Worm (Caenorhabditis elegans) whole organism, midembryonic: ENCODE data around the gene C15H9.11.

Experiments used
- T22C8.4 ChIP-seq: fragments of 200-800 bp; sonication (Bioruptor generic); IDR thresholded peaks from 2 replicates; pipeline ENCODE4 v1.3.6; 2022; ENCODE audit warnings: missing genetic modification characterization, missing compliant biosample characterization
- cog-1 ChIP-seq: sonication (generic microtip); optimal IDR thresholded peaks from 2 replicates; lab custom pipeline; 2016; ENCODE audit warnings: missing genetic modification characterization, missing compliant biosample characterization
- flt-1 ChIP-seq: fragments of 200-800 bp; sonication (Bioruptor generic); IDR thresholded peaks from 2 replicates; pipeline ENCODE4 v1.3.6; 2022; ENCODE audit warnings: missing genetic modification characterization, missing compliant biosample characterization
- klf-2 ChIP-seq: fragments of 200-800 bp; sonication (Bioruptor generic); conservative IDR thresholded peaks from 2 replicates; pipeline ENCODE4 v1.3.6; 2022; ENCODE audit warnings: missing genetic modification reagents, missing genetic modification characterization, missing compliant biosample characterization
- med-1 ChIP-seq: sonication (generic microtip); optimal IDR thresholded peaks from 2 replicates; lab custom pipeline; 2017; ENCODE audit warnings: missing genetic modification characterization, mild to moderate bottlenecking, missing compliant biosample characterization, antibody characterized with exemption, missing genetic modification reagents; ENCODE audit not compliant: insufficient read depth
- ref-1 ChIP-seq: fragments of 200-800 bp; sonication (Bioruptor generic); conservative IDR thresholded peaks from 2 replicates; pipeline ENCODE4 v1.3.6; 2022; ENCODE audit warnings: missing genetic modification reagents, missing genetic modification characterization, missing compliant biosample characterization
- tab-1 ChIP-seq: fragments of 200-800 bp; sonication (Bioruptor generic); IDR thresholded peaks from 2 replicates; pipeline ENCODE4 v1.3.6; 2022; ENCODE audit warnings: missing genetic modification characterization, missing compliant biosample characterization
- ztf-23 ChIP-seq: fragments of 200-800 bp; sonication (Bioruptor generic); IDR thresholded peaks from 2 replicates; pipeline ENCODE4 v1.3.6; 2022; ENCODE audit warnings: missing genetic modification reagents, missing genetic modification characterization, missing compliant biosample characterization
- ztf-29 ChIP-seq: fragments of 200-800 bp; sonication (Bioruptor generic); IDR thresholded peaks from 2 replicates; pipeline ENCODE4 v1.3.6; 2022; ENCODE audit warnings: missing genetic modification reagents, missing genetic modification characterization, missing compliant biosample characterization

C15H9.11 gene

DNA sequence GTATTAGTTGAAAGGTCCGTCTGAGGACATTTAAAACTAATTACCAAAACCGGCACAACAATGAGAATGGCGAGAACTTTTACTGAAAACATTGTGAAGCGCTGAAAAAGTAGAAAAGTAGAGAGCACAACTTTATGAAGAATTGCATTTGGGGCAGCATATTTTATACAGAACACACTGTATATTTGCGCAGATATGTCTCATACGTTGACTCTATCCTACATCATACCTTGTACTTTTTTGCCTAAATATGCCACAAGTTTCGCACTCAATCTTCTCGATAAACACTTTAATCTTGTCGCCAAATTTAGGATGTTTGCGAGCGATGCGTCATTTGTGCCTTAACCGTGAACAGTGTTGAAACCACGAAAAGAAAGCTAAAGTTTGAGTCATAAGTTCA, at the start of gene C15H9.11:
C15H9.11 (minus strand) TSS at position 101 of the 400 bp plus-strand sequence.
- TF ChIP-seq flt-1 (no peak), ztf-23 (GFP tag; lab: Robert Waterston, UW) (no peak)

DNA sequence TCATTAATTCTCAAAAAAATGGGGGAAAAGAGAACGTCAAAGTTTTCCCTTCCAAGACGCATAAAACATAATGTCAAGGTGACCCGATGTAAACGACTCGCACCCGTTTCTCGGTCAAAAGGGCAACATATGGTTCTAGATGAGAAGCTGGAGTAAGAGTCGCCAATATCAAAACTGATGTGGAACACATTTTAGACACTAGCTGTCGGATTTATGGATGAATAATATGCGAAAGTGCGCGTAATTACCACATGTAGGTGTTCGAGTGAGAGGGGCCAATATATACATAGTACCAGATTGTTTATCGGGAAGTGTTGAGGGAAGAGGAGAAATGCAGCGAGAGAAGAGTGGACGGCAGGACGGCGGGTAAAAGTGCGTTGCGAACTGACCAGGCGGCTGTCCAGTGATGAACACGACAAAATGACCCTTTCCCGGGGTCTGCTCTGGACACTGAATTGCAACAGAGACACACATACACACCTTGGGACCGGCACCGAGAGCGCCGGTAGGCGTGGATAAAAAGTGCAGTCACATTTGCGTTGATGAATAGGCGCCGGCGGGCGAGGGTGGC, 47.8 kb upstream of the C15H9.11 start:
- no peak for TF ChIP-seq ztf-29 (GFP tag; lab: Robert Waterston, UW)
- no peak for TF ChIP-seq ref-1 (GFP tag; lab: Robert Waterston, UW)
- no peak for TF ChIP-seq klf-2 (GFP tag; lab: Robert Waterston, UW)
- no peak for TF ChIP-seq cog-1 (tag; lab: Kevin White, UChicago)
- no peak for TF ChIP-seq T22C8.4 (GFP tag; lab: Robert Waterston, UW)
- TF ChIP-seq flt-1, result no peak
- TF ChIP-seq med-1 (GFP tag; lab: Kevin White, UChicago), result no peak
- no peak for TF ChIP-seq tab-1 (GFP tag; lab: Robert Waterston, UW)
- no peak for TF ChIP-seq ztf-23 (GFP tag; lab: Robert Waterston, UW)

- TF ChIP-seq ztf-23 (GFP tag; lab: Robert Waterston, UW) (no peak), T22C8.4 (GFP tag; lab: Robert Waterston, UW) (no peak), klf-2 (GFP tag; lab: Robert Waterston, UW) (no peak), ztf-29 (GFP tag; lab: Robert Waterston, UW) (no peak), flt-1 (no peak), ref-1 (GFP tag; lab: Robert Waterston, UW) (no peak), med-1 (GFP tag; lab: Kevin White, UChicago) (no peak), cog-1 (tag; lab: Kevin White, UChicago) (no peak), tab-1 (GFP tag; lab: Robert Waterston, UW) (no peak)
Measured at ce11 chrX:6150449-6150848, 47.3 kb upstream of the C15H9.11 start, which contains the start of gene tag-275. Gene tag-275 (minus strand): TSS chrX:6150549.

- TF ChIP-seq med-1 (GFP tag; lab: Kevin White, UChicago) (no peak), tab-1 (GFP tag; lab: Robert Waterston, UW) (no peak), klf-2 (GFP tag; lab: Robert Waterston, UW) (no peak), ztf-23 (GFP tag; lab: Robert Waterston, UW) (no peak), ztf-29 (GFP tag; lab: Robert Waterston, UW) (no peak), flt-1 (no peak), cog-1 (tag; lab: Kevin White, UChicago) (no peak), ref-1 (GFP tag; lab: Robert Waterston, UW) (no peak), T22C8.4 (GFP tag; lab: Robert Waterston, UW) (no peak)
Measured at ce11 chrX:6145921-6146320, 42.7 kb upstream of the C15H9.11 start.

ce11 chrX:6138243-6138642, 35.0 kb upstream of the C15H9.11 start, which contains the start of gene Y72A10A.1:
Gene Y72A10A.1 (minus strand): TSS chrX:6138343.
- TF ChIP-seq ztf-29 (GFP tag; lab: Robert Waterston, UW), result no peak

DNA sequence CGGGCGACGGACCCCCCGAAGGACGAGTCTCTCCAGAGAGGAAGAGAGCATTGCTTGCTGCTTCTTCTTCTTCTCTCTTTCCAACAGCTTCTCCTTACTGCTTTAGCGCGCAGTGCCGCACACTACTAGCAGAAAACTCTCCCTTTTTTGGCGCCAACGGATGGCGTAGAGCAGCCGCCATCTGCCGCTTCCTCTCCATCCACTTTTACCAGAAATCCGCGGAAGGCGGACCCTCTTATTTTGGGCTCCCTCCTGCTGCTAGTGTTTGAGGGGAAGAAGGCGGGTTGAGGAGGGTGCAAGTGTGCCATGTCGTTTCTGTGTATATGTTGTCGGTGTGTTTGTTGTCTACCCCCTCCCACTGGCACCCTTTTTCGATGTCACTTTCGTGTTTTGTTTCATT, 31.2 kb upstream of the C15H9.11 start:
- no peak for TF ChIP-seq T22C8.4 (GFP tag; lab: Robert Waterston, UW)
- 0 out of 2 replicates have a peak, but pooled peaks have one; percentile 34 for TF ChIP-seq flt-1

- TF ChIP-seq ztf-29 (GFP tag; lab: Robert Waterston, UW), result no peak
- 0 out of 2 replicates have a peak, but pooled peaks have one; percentile 29 for TF ChIP-seq ztf-23 (GFP tag; lab: Robert Waterston, UW)
Measured at ce11 chrX:6129277-6129676, 26.1 kb upstream of the C15H9.11 start.

DNA sequence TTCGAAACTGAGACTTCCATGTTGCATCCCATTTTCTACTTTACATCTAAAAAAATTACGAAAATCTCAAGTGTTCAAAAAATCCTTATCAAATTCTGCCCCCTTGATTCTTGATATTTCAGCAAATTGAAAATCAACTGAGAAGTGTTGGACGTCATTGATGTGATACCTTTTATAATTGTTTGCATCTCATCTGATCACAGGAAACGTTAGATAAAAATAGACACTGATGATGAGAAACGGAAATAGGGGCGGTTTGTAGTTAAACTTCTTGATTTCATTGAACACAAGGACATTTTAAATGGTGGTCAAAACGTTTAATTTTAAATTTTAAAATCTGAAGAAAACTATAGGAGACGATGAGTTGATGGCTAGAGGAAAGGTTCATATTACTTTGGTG, 25.6 kb upstream of the C15H9.11 start:
- no peak for TF ChIP-seq ztf-23 (GFP tag; lab: Robert Waterston, UW)
- TF ChIP-seq med-1 (GFP tag; lab: Kevin White, UChicago), result no peak
- TF ChIP-seq ztf-29 (GFP tag; lab: Robert Waterston, UW), result no peak
- TF ChIP-seq klf-2 (GFP tag; lab: Robert Waterston, UW), result no peak
- no peak for TF ChIP-seq flt-1
- TF ChIP-seq tab-1 (GFP tag; lab: Robert Waterston, UW), result no peak
- TF ChIP-seq cog-1 (tag; lab: Kevin White, UChicago), result no peak
- no peak for TF ChIP-seq T22C8.4 (GFP tag; lab: Robert Waterston, UW)
- TF ChIP-seq ref-1 (GFP tag; lab: Robert Waterston, UW), result no peak

DNA sequence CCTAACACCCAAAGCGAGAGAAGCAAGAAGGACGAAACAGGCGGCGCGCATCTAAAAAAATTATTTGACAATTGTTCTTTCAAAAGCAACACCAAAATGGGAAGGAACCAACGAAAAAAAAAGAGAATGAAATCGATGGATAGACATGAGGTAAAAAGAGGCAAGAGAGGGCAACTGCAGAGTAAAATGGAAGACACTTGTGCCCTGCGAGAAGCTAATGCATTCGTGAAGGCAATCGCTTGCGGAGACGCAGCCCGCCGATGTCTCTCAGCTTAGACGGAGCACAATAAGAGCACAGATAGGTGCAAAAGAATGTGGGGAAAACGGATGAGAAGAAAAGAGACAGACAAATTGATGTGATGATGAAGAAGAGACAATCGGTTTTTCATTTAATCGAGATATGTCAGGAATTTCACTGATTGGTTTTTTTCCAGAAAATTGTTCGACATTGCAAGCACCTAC, 25.1 kb upstream of the C15H9.11 start, which contains the start of gene C15H9.9:
C15H9.9 (minus strand) TSS at position 51 of the 462 bp plus-strand sequence.
- TF ChIP-seq T22C8.4 (GFP tag; lab: Robert Waterston, UW), result no peak
- no peak for TF ChIP-seq med-1 (GFP tag; lab: Kevin White, UChicago)
- TF ChIP-seq ref-1 (GFP tag; lab: Robert Waterston, UW), result no peak
- TF ChIP-seq cog-1 (tag; lab: Kevin White, UChicago), result no peak
- TF ChIP-seq flt-1, result no peak
- no peak for TF ChIP-seq klf-2 (GFP tag; lab: Robert Waterston, UW)

- TF ChIP-seq T22C8.4 (GFP tag; lab: Robert Waterston, UW), result no peak
Measured at ce11 chrX:6122026-6122425, 18.8 kb upstream of the C15H9.11 start, which contains the start of gene nnt-1. Gene nnt-1 (plus strand): TSS chrX:6122311.

- TF ChIP-seq flt-1 (no peak), ref-1 (GFP tag; lab: Robert Waterston, UW) (no peak), T22C8.4 (GFP tag; lab: Robert Waterston, UW) (no peak), ztf-23 (GFP tag; lab: Robert Waterston, UW) (no peak), tab-1 (GFP tag; lab: Robert Waterston, UW) (no peak), ztf-29 (GFP tag; lab: Robert Waterston, UW) (no peak), med-1 (GFP tag; lab: Kevin White, UChicago) (no peak), klf-2 (GFP tag; lab: Robert Waterston, UW) (no peak), cog-1 (tag; lab: Kevin White, UChicago) (no peak)
Measured at ce11 chrX:6121279-6121678, 18.1 kb upstream of the C15H9.11 start.
